Fruit fly (Drosophila melanogaster) whole organism, embryonic: ENCODE data around the gene Cpr65Ea.

Experiments
- scrt ChIP-seq: fragments of 200-800 bp; sonication (Bioruptor generic); optimal IDR thresholded peaks from 2 replicates; lab custom pipeline; 2018; ENCODE audit warnings: missing biosample characterization, mild to moderate bottlenecking, missing genetic modification characterization, moderate library complexity
- sug ChIP-seq: fragments of 200-800 bp; optimal IDR thresholded peaks from 2 replicates; lab custom pipeline; 2019; ENCODE audit warnings: missing biosample characterization, mild to moderate bottlenecking, missing genetic modification characterization, moderate library complexity
- unpg ChIP-seq: fragments of 200-800 bp; sonication (Bioruptor generic); optimal IDR thresholded peaks from 3 replicates; lab custom pipeline; 2018; ENCODE audit warnings: missing biosample characterization, mild to moderate bottlenecking, missing genetic modification characterization, moderate library complexity

dm6 chr3L:7113010-7113409 is 26.6 kb upstream of the Cpr65Ea start:
- TF ChIP-seq scrt (GFP tag; lab: Kevin White, UChicago) (no peak), unpg (GFP tag; lab: Kevin White, UChicago) (no peak), sug (tag; lab: Kevin White, UChicago) (no peak)
